Fruit fly (Drosophila melanogaster) whole organism, embryonic: ENCODE data around the gene Polr1C.

Experiments
- Abd-B ChIP-seq: fragments of 200-800 bp; sonication (Bioruptor generic); optimal IDR thresholded peaks from 2 replicates; lab custom pipeline; 2018; ENCODE audit warnings: missing biosample characterization, mild to moderate bottlenecking, missing genetic modification characterization, moderate library complexity
- CG1024 ChIP-seq: fragments of 200-800 bp; sonication (Bioruptor generic); IDR thresholded peaks from 2 replicates; pipeline ENCODE4 v1.3.6; 2022; ENCODE audit warnings: missing biosample characterization, missing genetic modification characterization
- CG11398 ChIP-seq: fragments of 200-800 bp; sonication (Bioruptor generic); optimal IDR thresholded peaks from 2 replicates; lab custom pipeline; 2016; ENCODE audit warnings: missing biosample characterization, missing genetic modification characterization
- CG11560 ChIP-seq: fragments of 200-800 bp; sonication (Bioruptor generic); IDR thresholded peaks from 3 replicates; pipeline ENCODE4 v1.3.6; 2022; ENCODE audit warnings: missing biosample characterization, missing genetic modification characterization
- CG13624 ChIP-seq: fragments of 200-800 bp; sonication (Bioruptor generic); optimal IDR thresholded peaks from 2 replicates; lab custom pipeline; 2016; ENCODE audit warnings: missing biosample characterization, missing genetic modification characterization
- CG15269 ChIP-seq: fragments of 200-800 bp; sonication (Bioruptor generic); optimal IDR thresholded peaks from 2 replicates; lab custom pipeline; 2018; ENCODE audit warnings: missing biosample characterization, mild to moderate bottlenecking, missing genetic modification characterization, moderate library complexity
- CG17802 ChIP-seq: fragments of 200-800 bp; sonication (Bioruptor generic); optimal IDR thresholded peaks from 2 replicates; lab custom pipeline; 2018; ENCODE audit warnings: missing biosample characterization, mild to moderate bottlenecking, missing genetic modification characterization, moderate library complexity
- CG2202 ChIP-seq: fragments of 200-800 bp; sonication (Bioruptor generic); optimal IDR thresholded peaks from 2 replicates; lab custom pipeline; 2018; ENCODE audit warnings: missing biosample characterization, mild to moderate bottlenecking, missing genetic modification characterization
- CG3065 ChIP-seq: fragments of 200-800 bp; sonication (Bioruptor generic); optimal IDR thresholded peaks from 2 replicates; lab custom pipeline; 2016; ENCODE audit warnings: missing biosample characterization, missing genetic modification characterization
- CG31365 ChIP-seq: fragments of 200-800 bp; sonication (Bioruptor generic); optimal IDR thresholded peaks from 2 replicates; lab custom pipeline; 2018; ENCODE audit warnings: missing biosample characterization, mild to moderate bottlenecking, missing genetic modification characterization
- CG34422 ChIP-seq: fragments of 200-800 bp; sonication (Bioruptor generic); IDR thresholded peaks from 3 replicates; pipeline ENCODE4 v1.3.6; 2022; ENCODE audit warnings: missing biosample characterization, missing genetic modification characterization
- CG4360 ChIP-seq: fragments of 200-800 bp; sonication (Bioruptor generic); IDR thresholded peaks from 2 replicates; pipeline ENCODE4 v1.3.6; 2022; ENCODE audit warnings: missing biosample characterization, missing genetic modification characterization
- CG6654 ChIP-seq: fragments of 200-800 bp; sonication (Bioruptor generic); optimal IDR thresholded peaks from 2 replicates; lab custom pipeline; 2017; ENCODE audit warnings: missing biosample characterization, mild to moderate bottlenecking, missing genetic modification characterization
- CG8478 ChIP-seq: fragments of >200 bp; optimal IDR thresholded peaks from 2 replicates; lab custom pipeline; 2018
- CG9215 ChIP-seq: fragments of 200-800 bp; sonication (Bioruptor generic); IDR thresholded peaks from 2 replicates; pipeline ENCODE4 v1.3.6; 2022; ENCODE audit warnings: missing biosample characterization, missing genetic modification characterization
- CHES-1-like ChIP-seq: fragments of 200-800 bp; sonication (Bioruptor generic); optimal IDR thresholded peaks from 2 replicates; lab custom pipeline; 2016; ENCODE audit warnings: missing biosample characterization, missing genetic modification characterization
- CkIIα-i1 ChIP-seq: fragments of 200-800 bp; sonication (Bioruptor generic); IDR thresholded peaks from 2 replicates; pipeline ENCODE4 v1.3.6; 2022; ENCODE audit warnings: missing biosample characterization, missing genetic modification characterization
- Dfd ChIP-seq, 2 experiments: fragments of >200 bp; optimal IDR thresholded peaks; 2 replicates each; lab custom pipeline; 2017; ENCODE audit warnings: missing biosample characterization in 2 of 2, missing genetic modification characterization in 2 of 2
- Dll ChIP-seq: fragments of 200-800 bp; sonication (Bioruptor generic); IDR thresholded peaks from 4 replicates; pipeline ENCODE4 v1.3.6; 2022; ENCODE audit warnings: missing biosample characterization, missing genetic modification characterization; ENCODE audit not compliant: partially characterized antibody
- Eip74EF ChIP-seq, 2 experiments: fragments of 200-800 bp in 1 of 2; fragments of >200 bp in 1 of 2; sonication (Bioruptor generic) in 1 of 2; optimal IDR thresholded peaks; 2 replicates each; lab custom pipeline; 2017 to 2019; ENCODE audit warnings: missing biosample characterization in 2 of 2, missing genetic modification characterization in 2 of 2, mild to moderate bottlenecking in 1 of 2, moderate library complexity in 1 of 2
- Elba2 ChIP-seq: fragments of 200-800 bp; sonication (Bioruptor generic); optimal IDR thresholded peaks from 3 replicates; lab custom pipeline; 2016; ENCODE audit warnings: missing biosample characterization, missing genetic modification characterization
- Ets65A ChIP-seq: fragments of 200-800 bp; sonication (Bioruptor generic); peaks from one replicate; lab custom pipeline; 2016; ENCODE audit warnings: missing biosample characterization, missing genetic modification characterization
- Fer1 ChIP-seq: fragments of 200-800 bp; sonication (Bioruptor generic); optimal IDR thresholded peaks from 2 replicates; lab custom pipeline; 2017; ENCODE audit warnings: missing biosample characterization, mild to moderate bottlenecking, missing genetic modification characterization
- Gug ChIP-seq: fragments of 200-800 bp; sonication (Bioruptor generic); IDR thresholded peaks from 4 replicates; pipeline ENCODE4 v1.3.6; 2022; ENCODE audit warnings: missing biosample characterization, missing genetic modification characterization
- HmgD ChIP-seq: fragments of 200-800 bp; sonication (Bioruptor generic); optimal IDR thresholded peaks from 3 replicates; lab custom pipeline; 2016; ENCODE audit warnings: missing biosample characterization, missing genetic modification characterization
- Hr39 ChIP-seq: fragments of >200 bp; optimal IDR thresholded peaks from 2 replicates; lab custom pipeline; 2017
- Lim3 ChIP-seq: fragments of 200-800 bp; sonication (Bioruptor generic); IDR thresholded peaks from 2 replicates; pipeline ENCODE4 v1.3.6; 2022; ENCODE audit warnings: missing biosample characterization, missing genetic modification characterization
- Poxn ChIP-seq: fragments of 200-800 bp; sonication (Bioruptor generic); IDR thresholded peaks from 2 replicates; pipeline ENCODE4 v1.3.6; 2022; ENCODE audit warnings: missing biosample characterization, missing genetic modification characterization
- Usf ChIP-seq: fragments of 200-800 bp; sonication (Bioruptor generic); optimal IDR thresholded peaks from 2 replicates; lab custom pipeline; 2017; ENCODE audit warnings: missing genotype, missing biosample characterization, missing genetic modification characterization
- Xbp1 ChIP-seq: fragments of 200-800 bp; sonication (Bioruptor generic); optimal IDR thresholded peaks from 3 replicates; lab custom pipeline; 2016; ENCODE audit warnings: missing biosample characterization, mild to moderate bottlenecking, missing genetic modification characterization
- bcd ChIP-seq: fragments of 200-800 bp; sonication (Bioruptor generic); optimal IDR thresholded peaks from 2 replicates; lab custom pipeline; 2017; ENCODE audit warnings: missing biosample characterization, mild to moderate bottlenecking, missing genetic modification characterization
- cad ChIP-seq: fragments of >200 bp; optimal IDR thresholded peaks from 2 replicates; lab custom pipeline; 2017; ENCODE audit warnings: missing biosample characterization, missing genetic modification characterization
- chinmo ChIP-seq: fragments of 200-800 bp; sonication (Bioruptor generic); IDR thresholded peaks from 4 replicates; pipeline ENCODE4 v1.3.6; 2022; ENCODE audit warnings: missing biosample characterization, missing genetic modification characterization; ENCODE audit not compliant: partially characterized antibody
- fd102C ChIP-seq: fragments of 200-800 bp; sonication (Bioruptor generic); optimal IDR thresholded peaks from 2 replicates; lab custom pipeline; 2018; ENCODE audit warnings: missing biosample characterization, mild to moderate bottlenecking, missing genetic modification characterization, moderate library complexity
- grau ChIP-seq: fragments of 200-800 bp; optimal IDR thresholded peaks from 3 replicates; lab custom pipeline; 2019; ENCODE audit warnings: missing biosample characterization, mild to moderate bottlenecking, missing genetic modification characterization, moderate library complexity
- lilli ChIP-seq: fragments of 200-800 bp; sonication (Bioruptor generic); optimal IDR thresholded peaks from 3 replicates; lab custom pipeline; 2016; ENCODE audit warnings: missing biosample characterization, missing genetic modification characterization
- maf-S ChIP-seq: fragments of 200-800 bp; sonication (Bioruptor generic); optimal IDR thresholded peaks from 2 replicates; lab custom pipeline; 2016; ENCODE audit warnings: missing biosample characterization, missing genetic modification characterization
- pum ChIP-seq: fragments of 200-800 bp; sonication (Bioruptor generic); optimal IDR thresholded peaks from 2 replicates; lab custom pipeline; 2016; ENCODE audit warnings: missing biosample characterization, missing genetic modification characterization
- sens ChIP-seq: fragments of 200-800 bp; sonication (Bioruptor generic); peaks from one replicate; lab custom pipeline; 2016; ENCODE audit warnings: missing biosample characterization, missing genetic modification characterization
- tap ChIP-seq: fragments of 200-800 bp; optimal IDR thresholded peaks from 3 replicates; lab custom pipeline; 2019; ENCODE audit warnings: missing biosample characterization, mild to moderate bottlenecking, missing genetic modification characterization, moderate library complexity
- tgo ChIP-seq: fragments of 200-800 bp; sonication (Bioruptor generic); IDR thresholded peaks from 3 replicates; pipeline ENCODE4 v1.3.6; 2022; ENCODE audit warnings: missing biosample characterization, missing genetic modification characterization
- tll ChIP-seq, 2 experiments: fragments of 200-800 bp in 1 of 2; fragments of >200 bp in 1 of 2; sonication (Bioruptor generic) in 1 of 2; optimal IDR thresholded peaks; 2 replicates each; lab custom pipeline; 2017 to 2019; ENCODE audit warnings: missing biosample characterization in 2 of 2, missing genetic modification characterization in 2 of 2, mild to moderate bottlenecking in 1 of 2, moderate library complexity in 1 of 2
- toy ChIP-seq: fragments of 200-800 bp; sonication (Bioruptor generic); IDR thresholded peaks from 2 replicates; pipeline ENCODE4 v1.3.6; 2022; ENCODE audit warnings: missing biosample characterization, missing genetic modification characterization
- trh ChIP-seq: fragments of 200-800 bp; sonication (Bioruptor generic); optimal IDR thresholded peaks from 2 replicates; lab custom pipeline; 2016; ENCODE audit warnings: missing biosample characterization, missing genetic modification characterization
- ttk ChIP-seq: fragments of 200-800 bp; sonication (Bioruptor generic); IDR thresholded peaks from 2 replicates; pipeline ENCODE4 v2.1.2; 2022; ENCODE audit warnings: missing biosample characterization, missing genetic modification characterization

The Polr1C gene

DNA sequence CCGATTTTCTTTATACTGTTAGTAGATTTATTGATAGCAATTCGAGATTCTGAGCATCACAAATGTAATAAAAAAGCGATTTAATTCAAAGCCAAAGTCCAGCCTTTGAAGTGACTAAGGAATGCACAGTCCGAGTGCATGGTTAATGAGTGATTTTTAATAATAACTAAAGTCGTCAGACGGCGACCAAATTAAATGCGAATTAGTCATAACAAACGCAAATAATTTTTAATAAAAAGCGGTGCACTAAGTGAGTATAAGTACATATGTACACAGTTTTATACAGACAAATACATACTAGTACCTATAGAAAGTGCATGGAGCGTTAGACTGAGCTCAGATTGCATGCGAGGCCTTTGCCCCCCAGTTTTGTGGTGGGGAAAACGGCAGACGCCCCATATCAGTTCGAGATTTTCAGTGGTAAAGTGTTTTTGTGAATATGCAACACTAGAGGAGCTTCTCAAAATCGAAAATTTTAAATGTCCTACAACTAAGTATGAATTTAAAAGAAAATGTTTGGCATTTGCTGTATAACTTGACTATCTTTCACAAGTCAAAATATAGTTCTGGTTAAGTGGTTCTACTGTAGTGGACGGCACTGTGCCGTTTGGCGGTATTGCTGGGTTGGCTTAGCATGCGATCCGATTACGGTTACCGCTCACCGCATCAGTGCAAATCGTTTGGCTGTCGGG, 34.1 kb downstream of the Polr1C start (continued):
- no peak for TF ChIP-seq Poxn (GFP tag; lab: Robert Waterston, UW)
- no peak for TF ChIP-seq Lim3 (GFP tag; lab: Robert Waterston, UW)
- TF ChIP-seq CG13624 (GFP tag; lab: Kevin White, UChicago): no peak
- no peak for TF ChIP-seq pum (GFP tag; lab: Kevin White, UChicago)
- no peak for TF ChIP-seq CG11398 (GFP tag; lab: Kevin White, UChicago)
- peak; percentile 1 for TF ChIP-seq grau (tag; lab: Kevin White, UChicago)
- TF ChIP-seq ttk (GFP tag; lab: Robert Waterston, UW): no peak
- TF ChIP-seq Gug (GFP tag; lab: Robert Waterston, UW): no peak
- no peak for TF ChIP-seq CG1024
- no peak for TF ChIP-seq Ets65A
- no peak for TF ChIP-seq Usf (GFP tag; lab: Kevin White, UChicago)
- no peak for TF ChIP-seq tap (tag; lab: Kevin White, UChicago)
- 0 out of 3 replicates have a peak, but pooled peaks have one; percentile 13 for TF ChIP-seq tgo
- no peak for TF ChIP-seq CHES-1-like (GFP tag; lab: Kevin White, UChicago)
- TF ChIP-seq Elba2: no peak
- no peak for TF ChIP-seq CG3065 (GFP tag; lab: Kevin White, UChicago)
- no peak for TF ChIP-seq CG9215
- no peak for TF ChIP-seq Eip74EF (GFP tag; optimal IDR thresholded peaks at IDR 0.05; lab: Kevin White, UChicago)
- no peak for TF ChIP-seq Dll (GFP tag; lab: Robert Waterston, UW)
- no peak for TF ChIP-seq CG11560 (tag; lab: Robert Waterston, UW)
- TF ChIP-seq maf-S (GFP tag; lab: Kevin White, UChicago): no peak
- no peak for TF ChIP-seq bcd
- no peak for TF ChIP-seq toy
- no peak for TF ChIP-seq CG17802 (tag; lab: Kevin White, UChicago)
- TF ChIP-seq CG2202 (tag; lab: Kevin White, UChicago): no peak
- TF ChIP-seq Abd-B (GFP tag; lab: Kevin White, UChicago): no peak
- no peak for TF ChIP-seq fd102C (GFP tag; lab: Kevin White, UChicago)

DNA sequence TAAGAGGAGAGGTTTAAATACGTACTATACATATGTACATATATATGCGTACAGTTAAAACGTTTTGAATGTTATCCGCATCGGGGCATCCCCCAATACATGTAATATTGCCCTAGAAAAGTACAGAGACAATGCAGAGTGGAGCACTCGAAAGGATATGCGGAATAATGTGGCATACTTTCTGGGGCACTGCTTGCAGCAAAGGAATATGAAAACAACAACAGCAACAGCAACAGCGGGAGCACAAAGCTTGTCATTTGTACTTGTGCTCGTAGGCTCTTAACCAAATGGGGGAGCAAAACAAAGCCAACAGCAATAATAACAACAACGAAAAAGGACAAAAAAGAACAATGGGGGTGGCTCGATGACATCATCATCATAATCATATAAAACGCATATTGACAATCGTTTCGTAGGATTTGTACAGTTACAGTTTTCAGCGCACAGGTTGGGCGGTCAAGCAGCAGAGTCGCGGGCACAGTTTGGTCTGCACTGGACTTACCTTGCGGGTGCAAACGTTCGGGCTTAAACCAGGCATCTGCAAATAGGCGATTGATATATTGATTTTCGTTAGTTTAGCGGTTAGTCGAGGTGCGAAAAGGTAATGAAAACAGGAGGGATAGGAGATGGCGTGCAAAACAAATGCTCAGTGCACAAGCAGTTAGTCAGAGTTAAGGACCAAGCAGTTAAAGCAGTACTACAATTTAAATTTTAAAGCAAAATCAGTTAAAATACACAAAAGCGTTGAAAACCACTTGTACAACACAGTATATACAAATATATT, 35.1 kb downstream of the Polr1C start:
- TF ChIP-seq HmgD: no peak
- TF ChIP-seq CG4360 (GFP tag; lab: Robert Waterston, UW): peak; percentile 77
- TF ChIP-seq Xbp1 (GFP tag; lab: Kevin White, UChicago): no peak
- peak; percentile 78 for TF ChIP-seq CG8478 (lab: Kevin White, UChicago)
- no peak for TF ChIP-seq Hr39
- TF ChIP-seq sens (GFP tag; lab: Kevin White, UChicago): peak; percentile 42
- TF ChIP-seq CkIIα-i1 (GFP tag; lab: Robert Waterston, UW): no peak
- TF ChIP-seq CG31365 (tag; lab: Kevin White, UChicago): peak; percentile 81
- peak in 1 of 2 experiments; percentile 46 for TF ChIP-seq tll (GFP tag; optimal IDR thresholded peaks at IDR 0.05; lab: Kevin White, UChicago)
- TF ChIP-seq CG15269 (tag; lab: Kevin White, UChicago): no peak
- TF ChIP-seq trh: no peak
- peak in 1 of 2 experiments; percentile 68 for TF ChIP-seq Eip74EF (GFP tag; optimal IDR thresholded peaks at IDR 0.05; lab: Kevin White, UChicago)
- TF ChIP-seq cad (GFP tag; lab: Kevin White, UChicago): peak; percentile 84
- peak; percentile 97 for TF ChIP-seq CG6654 (GFP tag; lab: Kevin White, UChicago)
- 0 out of 3 replicates have a peak, but pooled peaks have one; percentile 24 for TF ChIP-seq CG34422 (GFP tag; lab: Robert Waterston, UW)
- TF ChIP-seq chinmo (GFP tag; lab: Robert Waterston, UW): 0 out of 4 replicates have a peak, but pooled peaks have one; percentile 21
- peak in 1 of 2 experiments; percentile 97 for TF ChIP-seq Dfd (GFP tag; optimal IDR thresholded peaks at IDR 0.05; lab: Kevin White, UChicago)
- TF ChIP-seq Fer1 (GFP tag; lab: Kevin White, UChicago): no peak
- no peak for TF ChIP-seq lilli
